Worm (Caenorhabditis elegans) whole organism, mixed stage, embryonic: ENCODE measurements around the gene srg-22.

Source experiments
- bed-3 ChIP-seq: fragments of 200-800 bp; sonication (Bioruptor generic); optimal IDR thresholded peaks from 3 replicates; lab custom pipeline; 2018; ENCODE audit warnings: mild to moderate bottlenecking, missing genetic modification characterization, moderate library complexity, missing compliant biosample characterization
- blmp-1 ChIP-seq: fragments of 150-350 bp; optimal IDR thresholded peaks from 2 replicates; lab custom pipeline; 2014; ENCODE audit warnings: missing biosample characterization, missing genetic modification characterization
- drap-1 ChIP-seq: fragments of 200-800 bp; sonication (Bioruptor generic); optimal IDR thresholded peaks from 3 replicates; lab custom pipeline; 2018; ENCODE audit warnings: mild to moderate bottlenecking, missing genetic modification characterization, missing compliant biosample characterization
- lsy-2 ChIP-seq: fragments of 150-350 bp; optimal IDR thresholded peaks from 2 replicates; lab custom pipeline; 2014; ENCODE audit warnings: missing biosample characterization, missing genetic modification characterization
- nhr-28 ChIP-seq: fragments of 150-350 bp; optimal IDR thresholded peaks from 2 replicates; lab custom pipeline; 2014; ENCODE audit warnings: missing biosample characterization, missing genetic modification characterization
- snpc-4 ChIP-seq: fragments of 150-350 bp; optimal IDR thresholded peaks from 2 replicates; lab custom pipeline; 2014; ENCODE audit warnings: missing biosample characterization, missing genetic modification characterization
- unc-39 ChIP-seq: fragments of 150-350 bp; optimal IDR thresholded peaks from 2 replicates; lab custom pipeline; 2014; ENCODE audit warnings: missing biosample characterization, missing genetic modification characterization
- ztf-11 ChIP-seq: fragments of 150-350 bp; optimal IDR thresholded peaks from 2 replicates; lab custom pipeline; 2014; ENCODE audit warnings: missing biosample characterization, missing genetic modification characterization

DNA sequence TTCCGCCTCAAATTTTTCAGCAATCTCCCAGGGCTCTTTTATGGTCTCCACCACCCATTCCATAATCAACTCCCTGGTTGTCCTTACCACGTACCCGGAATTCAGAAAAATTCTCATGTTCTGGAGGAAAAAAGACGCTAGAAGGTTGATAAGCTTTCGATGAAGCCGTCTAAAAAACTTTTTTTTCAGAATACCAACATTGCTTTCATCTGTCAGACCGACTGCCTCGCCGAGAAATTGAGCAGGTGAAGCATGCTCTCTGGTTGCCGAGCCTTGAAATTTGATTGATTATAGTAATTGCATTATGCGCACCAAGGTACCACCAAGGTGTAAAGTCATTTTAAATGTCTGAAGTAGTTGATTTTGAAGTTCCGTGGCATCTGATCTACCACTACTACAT, 47.4 kb downstream of the srg-22 start, which contains the start of gene sri-30:
- TF ChIP-seq blmp-1 (no peak), bed-3 (GFP tag; lab: Kevin White, UChicago) (no peak), snpc-4 (no peak), lsy-2 (tag; lab: Kevin White, UChicago) (no peak), unc-39 (no peak), drap-1 (GFP tag; lab: Kevin White, UChicago) (no peak), ztf-11 (tag; lab: Kevin White, UChicago) (no peak), nhr-28 (no peak)
